Worm (Caenorhabditis elegans): ENCODE measurements around the gene W02H5.8.

The W02H5.8 gene

DNA sequence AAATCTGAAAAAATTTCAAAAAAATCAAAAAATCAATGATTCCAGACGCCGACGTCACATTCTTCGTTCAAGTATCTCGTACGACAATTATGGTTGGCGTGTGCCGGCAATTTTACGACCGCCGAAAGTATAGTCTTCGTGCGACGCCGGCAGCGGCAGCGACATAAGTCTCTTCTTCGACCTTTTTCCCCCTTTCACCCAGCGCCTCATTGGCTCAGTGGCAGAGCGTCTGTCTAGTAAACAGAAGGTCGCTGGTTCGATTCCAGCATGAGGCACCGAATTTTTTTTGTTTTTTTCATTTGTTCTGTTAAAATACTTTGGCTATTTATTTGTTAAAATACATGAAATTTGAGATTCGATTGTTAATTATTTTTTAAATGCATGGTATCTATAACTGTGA, 21.4 kb upstream of the W02H5.8 start (continued):
- no peak for TF ChIP-seq hlh-17 (GFP tag; optimal IDR thresholded peaks at IDR 0.05; ENCODE audit: borderline replicate concordance)
- TF ChIP-seq unc-62 (GFP tag; optimal IDR thresholded peaks at IDR 0.05), result no peak
- TF ChIP-seq ceh-82 (tag; optimal IDR thresholded peaks at IDR 0.05), result peak in 2 of 3 experiments; percentile 31 to 37
- no peak for TF ChIP-seq fkh-8 (tag; optimal IDR thresholded peaks at IDR 0.05)
- no peak for TF ChIP-seq C34B4.2 (tag; optimal IDR thresholded peaks at IDR 0.05)
- peak; percentile 25 for TF ChIP-seq dsc-1 (tag; optimal IDR thresholded peaks at IDR 0.05)
- no peak for TF ChIP-seq mab-9 (GFP tag; IDR thresholded peaks at IDR 0.05)
- TF ChIP-seq ztf-4 (tag; optimal IDR thresholded peaks at IDR 0.05), result no peak
- no peak for TF ChIP-seq aly-2 (tag; optimal IDR thresholded peaks at IDR 0.05)
- no peak for TF ChIP-seq ztf-11 (tag; optimal IDR thresholded peaks at IDR 0.05)
- TF ChIP-seq nhr-11 (tag; optimal IDR thresholded peaks at IDR 0.05), result no peak
- no peak for TF ChIP-seq lin-13 (GFP tag; optimal IDR thresholded peaks at IDR 0.05)
- TF ChIP-seq tbx-2 (tag; optimal IDR thresholded peaks at IDR 0.05), result peak; percentile 14
- no peak for TF ChIP-seq fkh-4 (tag; optimal IDR thresholded peaks at IDR 0.05; ENCODE audit: borderline replicate concordance)
- no peak for TF ChIP-seq isw-1 (GFP tag; IDR thresholded peaks at IDR 0.05)
- no peak for TF ChIP-seq pax-3 (tag; optimal IDR thresholded peaks at IDR 0.05)
- no peak for TF ChIP-seq unc-86 (tag; optimal IDR thresholded peaks at IDR 0.05)
- no peak for TF ChIP-seq ceh-63 (GFP tag; optimal IDR thresholded peaks at IDR 0.05)
- TF ChIP-seq nhr-20 (tag; optimal IDR thresholded peaks at IDR 0.05), result peak; percentile 59
- TF ChIP-seq nhr-47 (tag; optimal IDR thresholded peaks at IDR 0.05), result peak; percentile 59
- TF ChIP-seq lin-14 (GFP tag; optimal IDR thresholded peaks at IDR 0.05), result peak; percentile 41
- TF ChIP-seq alr-1 (tag; optimal IDR thresholded peaks at IDR 0.05; ENCODE audit: borderline replicate concordance), result no peak
- TF ChIP-seq unc-30 (tag; optimal IDR thresholded peaks at IDR 0.05), result no peak
- peak; percentile 27 for TF ChIP-seq blmp-1 (tag; optimal IDR thresholded peaks at IDR 0.05)
- TF ChIP-seq pqm-1 (tag; optimal IDR thresholded peaks at IDR 0.05), result no peak
- TF ChIP-seq ceh-8 (GFP tag; optimal IDR thresholded peaks at IDR 0.05), result no peak
- TF ChIP-seq unc-98 (GFP tag; IDR thresholded peaks at IDR 0.05), result no peak
- no peak for TF ChIP-seq lin-15B (tag; optimal IDR thresholded peaks at IDR 0.05)
- peak; percentile 31 to 34 for TF ChIP-seq efl-1 (optimal IDR thresholded peaks at IDR 0.05)
- TF ChIP-seq efl-1 (GFP tag; optimal IDR thresholded peaks at IDR 0.05 in 1 of 2), result peak; percentile 33 to 95
- no peak for TF ChIP-seq vab-15 (tag; optimal IDR thresholded peaks at IDR 0.05)
- TF ChIP-seq pag-3 (tag; optimal IDR thresholded peaks at IDR 0.05; ENCODE audit: borderline replicate concordance, insufficient read depth), result no peak
- no peak for TF ChIP-seq nhr-77 (tag; optimal IDR thresholded peaks at IDR 0.05)
- TF ChIP-seq sox-4 (tag; optimal IDR thresholded peaks at IDR 0.05), result no peak
- no peak for TF ChIP-seq F16B12.6 (tag; optimal IDR thresholded peaks at IDR 0.05)
- peak; percentile 53 for TF ChIP-seq snu-23 (GFP tag; optimal IDR thresholded peaks at IDR 0.05)
- peak; percentile 4 for TF ChIP-seq fkh-10 (GFP tag; optimal IDR thresholded peaks at IDR 0.05)
- TF ChIP-seq C04F5.9 (tag; optimal IDR thresholded peaks at IDR 0.05), result no peak
- no peak for TF ChIP-seq aha-1 (tag; optimal IDR thresholded peaks at IDR 0.05)
- no peak for TF ChIP-seq lin-39 (tag; optimal IDR thresholded peaks at IDR 0.05)
- TF ChIP-seq unc-130 (tag; optimal IDR thresholded peaks at IDR 0.05), result no peak
- TF ChIP-seq lir-3 (tag; optimal IDR thresholded peaks at IDR 0.05; ENCODE audit: poor library complexity), result no peak
- no peak for TF ChIP-seq nhr-237 (tag; optimal IDR thresholded peaks at IDR 0.05)
- TF ChIP-seq nhr-76 (tag; optimal IDR thresholded peaks at IDR 0.05), result no peak
- no peak for TF ChIP-seq snpc-4 (tag; optimal IDR thresholded peaks at IDR 0.05)
- no peak for TF ChIP-seq tlp-1 (tag; optimal IDR thresholded peaks at IDR 0.05)
- peak; percentile 47 for TF ChIP-seq nhr-71 (tag; optimal IDR thresholded peaks at IDR 0.05)
- peak; percentile 53 for TF ChIP-seq nhr-90 (tag; optimal IDR thresholded peaks at IDR 0.05; ENCODE audit: poor library complexity)
- peak in 1 of 2 experiments; percentile 12 for TF ChIP-seq mdl-1 (tag; optimal IDR thresholded peaks at IDR 0.05)
- no peak for TF ChIP-seq zip-4 (GFP tag; optimal IDR thresholded peaks at IDR 0.05)
- TF ChIP-seq ceh-88 (GFP tag; IDR thresholded peaks at IDR 0.05), result no peak
- peak; percentile 2 for TF ChIP-seq irx-1 (tag; optimal IDR thresholded peaks at IDR 0.05)
- TF ChIP-seq sptf-1 (tag; optimal IDR thresholded peaks at IDR 0.05), result no peak
- TF ChIP-seq mef-2 (tag; optimal IDR thresholded peaks at IDR 0.05), result no peak
